Worm (Caenorhabditis elegans): ENCODE measurements around the gene M04B2.7.

The M04B2.7 gene

DNA sequence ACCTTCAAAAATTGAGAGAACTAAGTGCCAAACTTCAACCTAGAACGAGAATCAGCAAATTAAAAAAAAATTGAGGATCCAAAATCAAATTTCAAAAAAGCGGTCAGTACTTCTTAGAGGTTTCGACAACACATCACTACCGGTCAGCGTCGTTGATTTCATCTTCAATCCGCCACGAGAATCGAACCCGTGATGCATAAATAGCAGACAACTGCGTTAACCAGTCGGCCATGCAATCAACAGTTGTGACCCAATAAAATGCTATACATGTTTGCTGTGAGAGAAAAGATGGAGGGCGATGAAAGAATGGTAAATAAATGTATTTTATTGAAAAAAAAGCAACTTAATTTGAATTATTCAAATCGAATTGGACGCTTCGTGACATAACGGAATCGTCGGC is 1.1 kb upstream of the M04B2.7 start (continued):
- TF ChIP-seq duxl-1 (tag; optimal IDR thresholded peaks at IDR 0.05; ENCODE audit: poor library complexity), result peak; percentile 90
- TF ChIP-seq mes-2 (tag; optimal IDR thresholded peaks at IDR 0.05; ENCODE audit: poor library complexity, severe bottlenecking), result peak; percentile 89
- TF ChIP-seq lim-7 (GFP tag; IDR thresholded peaks at IDR 0.05), result no peak; the same call in 1 of the 2 replicates
- TF ChIP-seq pha-4 (GFP tag; IDR thresholded peaks at IDR 0.05), result no peak
- no peak for TF ChIP-seq pha-4 (tag; optimal IDR thresholded peaks at IDR 0.05)
- TF ChIP-seq D1046.2 (GFP tag; IDR thresholded peaks at IDR 0.05), result 0 out of 2 replicates have a peak, but pooled peaks have one; percentile 56
- peak; percentile 49 for TF ChIP-seq spr-3 (GFP tag; optimal IDR thresholded peaks at IDR 0.05)
- no peak for TF ChIP-seq daf-12 (tag; optimal IDR thresholded peaks at IDR 0.05)
- no peak for TF ChIP-seq Y48G9A.11 (GFP tag; IDR thresholded peaks at IDR 0.05)
- TF ChIP-seq lin-38 (GFP tag; IDR thresholded peaks at IDR 0.05), result no peak
- 0 out of 2 replicates have a peak, but pooled peaks have one; percentile 42 for TF ChIP-seq nhr-42 (GFP tag; IDR thresholded peaks at IDR 0.05)
- no peak; the same call in 1 of the 2 replicates for TF ChIP-seq arid-1 (GFP tag; conservative IDR thresholded peaks at IDR 0.05)
- TF ChIP-seq ztf-7 (tag; optimal IDR thresholded peaks at IDR 0.05), result peak; percentile 39
- TF ChIP-seq sdz-12 (GFP tag; optimal IDR thresholded peaks at IDR 0.05), result peak; percentile 79
- TF ChIP-seq mxl-3 (GFP tag; optimal IDR thresholded peaks at IDR 0.05), result no peak
- TF ChIP-seq ceh-62 (tag; optimal IDR thresholded peaks at IDR 0.05), result no peak
- peak; percentile 81 for TF ChIP-seq ctbp-1 (GFP tag; IDR thresholded peaks at IDR 0.05)
- no peak for TF ChIP-seq ces-1 (GFP tag; optimal IDR thresholded peaks at IDR 0.05)
- peak; percentile 90 for TF ChIP-seq snpc-1.2 (GFP tag; IDR thresholded peaks at IDR 0.05)
- TF ChIP-seq mdt-29 (GFP tag; IDR thresholded peaks at IDR 0.05), result no peak
- TF ChIP-seq nhr-77 (tag; optimal IDR thresholded peaks at IDR 0.05), result peak; percentile 88
- peak; percentile 83 for TF ChIP-seq aha-1 (tag)
- TF ChIP-seq mep-1 (tag; optimal IDR thresholded peaks at IDR 0.05), result no peak
- no peak for TF ChIP-seq lsy-2 (tag; optimal IDR thresholded peaks at IDR 0.05)
- TF ChIP-seq T20F7.1 (GFP tag; optimal IDR thresholded peaks at IDR 0.05), result peak; percentile 74
- TF ChIP-seq lin-29 (GFP tag; IDR thresholded peaks at IDR 0.05), result no peak
- TF ChIP-seq attf-4 (tag; optimal IDR thresholded peaks at IDR 0.05), result no peak
- no peak for TF ChIP-seq F44E2.7 (GFP tag; IDR thresholded peaks at IDR 0.05)

DNA sequence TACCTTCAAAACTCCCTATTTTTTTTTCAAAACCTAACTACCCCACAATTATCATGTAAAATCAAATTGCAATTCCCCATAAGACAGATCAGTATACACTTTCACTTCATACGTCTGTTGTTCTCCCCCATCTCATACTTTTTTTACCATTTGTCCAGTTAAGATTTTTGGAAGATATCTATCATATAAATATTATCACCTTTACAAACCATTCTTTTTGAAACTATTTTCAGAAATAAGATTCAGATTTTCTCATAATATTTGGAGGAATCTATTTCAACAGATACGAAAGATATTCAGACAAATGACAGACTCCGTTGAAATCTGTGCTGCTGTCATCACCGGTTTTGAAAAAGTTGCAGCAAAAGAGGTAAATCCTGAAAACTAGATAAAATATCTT is 20.8 kb downstream of the M04B2.7 start, which contains the start of gene M04B2.2:
M04B2.2 (plus strand) TSS at position 301 of the 400 bp plus-strand sequence.
- TF ChIP-seq mep-1 (tag; optimal IDR thresholded peaks at IDR 0.05), result peak; percentile 67
- peak; percentile 56 for TF ChIP-seq ama-1 (optimal IDR thresholded peaks at IDR 0.05)
- TF ChIP-seq aly-2 (tag; optimal IDR thresholded peaks at IDR 0.05), result peak; percentile 52
- TF ChIP-seq aha-1 (tag), result peak; percentile 47
- no peak for TF ChIP-seq madf-9 (GFP tag; conservative IDR thresholded peaks at IDR 0.05)

DNA sequence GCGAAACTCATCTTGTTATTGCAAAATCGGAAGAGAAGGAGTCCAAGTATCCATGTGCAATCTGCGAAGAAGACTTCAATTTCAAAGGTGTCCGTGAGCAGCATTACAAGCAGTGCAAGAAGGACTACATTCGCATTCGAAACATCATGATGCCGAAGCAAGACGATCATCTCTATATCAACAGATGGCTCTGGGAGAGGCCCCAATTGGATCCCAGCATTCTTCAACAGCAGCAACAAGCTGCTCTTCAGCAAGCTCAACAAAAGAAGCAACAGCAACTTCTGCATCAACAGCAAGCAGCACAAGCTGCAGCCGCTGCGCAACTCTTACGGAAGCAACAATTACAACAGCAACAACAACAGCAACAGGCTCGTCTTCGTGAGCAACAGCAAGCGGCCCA is 22.4 kb downstream of the M04B2.7 start:
- 0 out of 2 replicates have a peak, but pooled peaks have one; percentile 2 for TF ChIP-seq egl-43 (GFP tag; IDR thresholded peaks at IDR 0.05)
- no peak for TF ChIP-seq nhr-76 (tag; optimal IDR thresholded peaks at IDR 0.05)

DNA sequence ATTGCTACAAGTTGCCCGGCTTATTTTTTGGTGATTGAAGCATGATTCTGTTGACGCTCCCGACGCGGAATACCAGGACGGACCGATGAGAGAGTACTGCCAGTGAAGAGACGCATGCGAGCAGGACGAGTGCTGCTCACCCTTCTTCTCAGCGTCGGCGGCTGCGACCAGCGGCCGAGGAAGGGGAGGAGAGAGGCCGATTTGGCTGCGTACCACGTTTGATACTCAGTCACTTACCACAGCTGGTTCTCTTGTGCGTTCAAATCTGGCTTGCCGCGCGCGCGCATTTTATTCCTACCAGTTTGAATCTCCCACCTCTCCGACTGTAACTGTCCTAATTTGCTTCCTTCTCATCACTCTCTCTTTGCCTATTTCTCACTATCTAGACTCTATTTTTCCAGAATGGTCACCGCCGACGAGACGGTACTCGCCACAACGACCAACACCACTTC is 24.3 kb downstream of the M04B2.7 start, which contains the start of gene mep-1:
mep-1 (plus strand) TSS at position 402 of the 452 bp plus-strand sequence.
- TF ChIP-seq lim-7 (GFP tag; IDR thresholded peaks at IDR 0.05) (peak; percentile 59; the same call in 1 of the 2 replicates), zag-1 (tag; optimal IDR thresholded peaks at IDR 0.05) (no peak), nhr-11 (tag; optimal IDR thresholded peaks at IDR 0.05) (peak; percentile 73), hmg-1.1 (GFP tag; IDR thresholded peaks at IDR 0.05) (peak; percentile 84), pqm-1 (tag; optimal IDR thresholded peaks at IDR 0.05) (no peak), lin-1 (GFP tag; IDR thresholded peaks at IDR 0.05) (no peak), skn-1 (tag; optimal IDR thresholded peaks at IDR 0.05) (no peak), lin-15B (tag; optimal IDR thresholded peaks at IDR 0.05) (no peak), mep-1 (tag; optimal IDR thresholded peaks at IDR 0.05) (peak; percentile 97), nhr-42 (GFP tag; IDR thresholded peaks at IDR 0.05) (0 out of 2 replicates have a peak, but pooled peaks have one; percentile 66), zip-11 (GFP tag; IDR thresholded peaks at IDR 0.05) (no peak), mes-2 (tag; optimal IDR thresholded peaks at IDR 0.05; ENCODE audit: poor library complexity, severe bottlenecking) (peak; percentile 66), T20F7.1 (GFP tag; optimal IDR thresholded peaks at IDR 0.05) (peak; percentile 62), zip-2 (tag; optimal IDR thresholded peaks at IDR 0.05) (no peak), Y48G9A.11 (GFP tag; IDR thresholded peaks at IDR 0.05) (no peak), nhr-76 (tag; optimal IDR thresholded peaks at IDR 0.05) (no peak), daf-19 (GFP tag; conservative IDR thresholded peaks at IDR 0.05) (no peak), ceh-62 (tag; optimal IDR thresholded peaks at IDR 0.05) (no peak), spr-1 (tag; optimal IDR thresholded peaks at IDR 0.05) (no peak), fkh-10 (GFP tag; optimal IDR thresholded peaks at IDR 0.05) (peak; percentile 4), egl-27 (tag; optimal IDR thresholded peaks at IDR 0.05) (no peak), sdz-12 (GFP tag; optimal IDR thresholded peaks at IDR 0.05) (no peak), duxl-1 (tag; optimal IDR thresholded peaks at IDR 0.05; ENCODE audit: poor library complexity) (peak; percentile 33), lsy-2 (tag; optimal IDR thresholded peaks at IDR 0.05) (peak; percentile 3 to 76)
